Worm (Caenorhabditis elegans): ENCODE data around the gene C16C8.25.

- no peak for TF ChIP-seq W03F9.2 (tag; optimal IDR thresholded peaks at IDR 0.05)
- no peak for TF ChIP-seq dao-5 (tag; optimal IDR thresholded peaks at IDR 0.05)
Measured at ce11 chrII:3436412-3436811, 12.6 kb upstream of the C16C8.25 start, which contains the start of gene skpo-2.
